Fruit fly (Drosophila melanogaster): ENCODE measurements around the gene salt.

The salt gene

dm6 chr3R:31771790-31772576, 17.5 kb upstream of the salt start, which contains the start of the genes betaGlu and sip3 (continued):
- TF ChIP-seq CG33557 (GFP tag; optimal IDR thresholded peaks at IDR 0.05), result peak; percentile 8
- no peak for TF ChIP-seq gro (GFP tag; optimal IDR thresholded peaks at IDR 0.05)
- TF ChIP-seq Lim3 (GFP tag; IDR thresholded peaks at IDR 0.05), result no peak
- TF ChIP-seq ind (GFP tag; optimal IDR thresholded peaks at IDR 0.05), result no peak
- no peak for TF ChIP-seq sqz (GFP tag; optimal IDR thresholded peaks at IDR 0.05)
- no peak for TF ChIP-seq CG10366 (GFP tag; IDR thresholded peaks at IDR 0.05)
- TF ChIP-seq nmo (GFP tag; optimal IDR thresholded peaks at IDR 0.05), result peak; percentile 59
- no peak for TF ChIP-seq CrebB (tag; optimal IDR thresholded peaks at IDR 0.05)
- TF ChIP-seq zfh1 (GFP tag; IDR thresholded peaks at IDR 0.05), result no peak
- no peak for TF ChIP-seq bsh (GFP tag; optimal IDR thresholded peaks at IDR 0.05)
- no peak for TF ChIP-seq Lpt (GFP tag; optimal IDR thresholded peaks at IDR 0.05)
- no peak for TF ChIP-seq CG1792 (GFP tag; optimal IDR thresholded peaks at IDR 0.05)
- no peak for TF ChIP-seq NC2α (GFP tag; optimal IDR thresholded peaks at IDR 0.05)
- no peak for TF ChIP-seq Atf6 (GFP tag; IDR thresholded peaks at IDR 0.05)
- TF ChIP-seq CG2202 (tag; optimal IDR thresholded peaks at IDR 0.05), result no peak
- TF ChIP-seq CG4424 (GFP tag; optimal IDR thresholded peaks at IDR 0.05), result no peak
- TF ChIP-seq CG2199 (GFP tag; IDR thresholded peaks at IDR 0.05), result no peak
- no peak for TF ChIP-seq dati (GFP tag; IDR thresholded peaks at IDR 0.05)
- TF ChIP-seq CG3726 (GFP tag; IDR thresholded peaks at IDR 0.05), result no peak
- TF ChIP-seq CG4617 (GFP tag; optimal IDR thresholded peaks at IDR 0.05; ENCODE audit: borderline replicate concordance), result peak; percentile 28
- no peak for TF ChIP-seq CG6765 (GFP tag; optimal IDR thresholded peaks at IDR 0.05)
- no peak for TF ChIP-seq ash1 (GFP tag; optimal IDR thresholded peaks at IDR 0.05)
- TF ChIP-seq hb (GFP tag; IDR thresholded peaks at IDR 0.05; ENCODE audit: partially characterized antibody), result peak; percentile 90
- no peak for TF ChIP-seq kni (GFP tag; optimal IDR thresholded peaks at IDR 0.05)
- TF ChIP-seq CG17361 (GFP tag; IDR thresholded peaks at IDR 0.05), result peak; percentile 75; the same call in 2 of the 3 replicates
- TF ChIP-seq pzg (GFP tag; optimal IDR thresholded peaks at IDR 0.05), result peak; percentile 72
- peak; percentile 47 for TF ChIP-seq CG30020 (tag; optimal IDR thresholded peaks at IDR 0.05)
- TF ChIP-seq dpn (GFP tag; optimal IDR thresholded peaks at IDR 0.05), result peak; percentile 2 to 21
- TF ChIP-seq schlank (tag; optimal IDR thresholded peaks at IDR 0.05), result no peak
- TF ChIP-seq CG3065 (GFP tag; optimal IDR thresholded peaks at IDR 0.05), result no peak
- TF ChIP-seq CG13624 (GFP tag; optimal IDR thresholded peaks at IDR 0.05), result peak; percentile 3
- peak; percentile 91 for TF ChIP-seq Dll (GFP tag; IDR thresholded peaks at IDR 0.05; ENCODE audit: partially characterized antibody)
- TF ChIP-seq Fer1 (GFP tag; optimal IDR thresholded peaks at IDR 0.05), result no peak
- TF ChIP-seq kah (GFP tag; optimal IDR thresholded peaks at IDR 0.05), result no peak
- TF ChIP-seq CG1024 (GFP tag; IDR thresholded peaks at IDR 0.05), result no peak
- TF ChIP-seq CG15601 (tag; optimal IDR thresholded peaks at IDR 0.05), result peak; percentile 42
- TF ChIP-seq CG34376 (GFP tag; optimal IDR thresholded peaks at IDR 0.05), result no peak
- no peak for TF ChIP-seq Doc2 (GFP tag; IDR thresholded peaks at IDR 0.05)
- no peak for TF ChIP-seq dan (GFP tag; IDR thresholded peaks at IDR 0.05)
- TF ChIP-seq NK7.1 (GFP tag; optimal IDR thresholded peaks at IDR 0.05), result no peak
- TF ChIP-seq kay (GFP tag; optimal IDR thresholded peaks at IDR 0.05), result no peak
- no peak for TF ChIP-seq CG12236 (GFP tag; optimal IDR thresholded peaks at IDR 0.05)
- TF ChIP-seq tll (GFP tag; optimal IDR thresholded peaks at IDR 0.05), result no peak
- TF ChIP-seq Xbp1 (GFP tag; optimal IDR thresholded peaks at IDR 0.05), result peak; percentile 52
- TF ChIP-seq usp (GFP tag; optimal IDR thresholded peaks at IDR 0.05), result no peak
- TF ChIP-seq CG7556 (GFP tag; optimal IDR thresholded peaks at IDR 0.05), result no peak
- no peak for TF ChIP-seq caup (GFP tag; optimal IDR thresholded peaks at IDR 0.05; ENCODE audit: severe bottlenecking)
- peak; percentile 15 for TF ChIP-seq mam (GFP tag; optimal IDR thresholded peaks at IDR 0.05)
- TF ChIP-seq CG14050 (GFP tag; IDR thresholded peaks at IDR 0.05), result no peak
- peak; percentile 91 for TF ChIP-seq Dref (GFP tag; IDR thresholded peaks at IDR 0.05)

Data from whole organism, embryonic.